Fruit fly (Drosophila melanogaster) whole organism, wandering third instar larva: ENCODE data around the gene CG4935.

ENCODE experiments used
- Abd-B ChIP-seq: fragments of >200 bp; optimal IDR thresholded peaks from 2 replicates; lab custom pipeline; 2017; ENCODE audit warnings: missing biosample characterization, missing genetic modification characterization
- CG32264 ChIP-seq: fragments of 200-800 bp; sonication (Bioruptor generic); optimal IDR thresholded peaks from 2 replicates; lab custom pipeline; 2016; ENCODE audit warnings: missing biosample characterization, missing genetic modification characterization
- CG9705 ChIP-seq: fragments of 200-800 bp; sonication (Bioruptor generic); optimal IDR thresholded peaks from 2 replicates; lab custom pipeline; 2018; ENCODE audit warnings: missing biosample characterization, mild to moderate bottlenecking, missing genetic modification characterization
- CrebA ChIP-seq: fragments of 200-800 bp; sonication (Bioruptor generic); optimal IDR thresholded peaks from 2 replicates; lab custom pipeline; 2016; ENCODE audit warnings: missing biosample characterization, mild to moderate bottlenecking, missing genetic modification characterization, borderline replicate concordance
- Dfd ChIP-seq: fragments of >200 bp; optimal IDR thresholded peaks from 2 replicates; lab custom pipeline; 2017; ENCODE audit warnings: missing biosample characterization, missing genetic modification characterization
- Dif ChIP-seq: fragments of 200-275, 200-300 bp; sonication (Bioruptor generic); optimal IDR thresholded peaks from 2 replicates; lab custom pipeline; 2018; ENCODE audit warnings: missing biosample characterization, missing genetic modification characterization; ENCODE audit not compliant: partially characterized antibody
- GATAd ChIP-seq: sonication (Bioruptor generic); optimal IDR thresholded peaks from 2 replicates; lab custom pipeline; 2016; ENCODE audit warnings: missing biosample characterization, missing genetic modification characterization
- HLH106 ChIP-seq: fragments of 200-800 bp; optimal IDR thresholded peaks from 3 replicates; lab custom pipeline; 2019; ENCODE audit warnings: missing biosample characterization, mild to moderate bottlenecking, missing genetic modification characterization, moderate library complexity
- Hnf4 ChIP-seq: fragments of 200-800 bp; sonication (Bioruptor generic); optimal IDR thresholded peaks from 2 replicates; lab custom pipeline; 2016; ENCODE audit warnings: missing biosample characterization, mild to moderate bottlenecking, missing genetic modification characterization
- Hr78 ChIP-seq: fragments of >200 bp; optimal IDR thresholded peaks from 2 replicates; lab custom pipeline; 2017; ENCODE audit warnings: missing biosample characterization, missing genetic modification characterization
- Hr83 ChIP-seq: fragments of 200-300 bp; sonication (Bioruptor generic); optimal IDR thresholded peaks from 2 replicates; lab custom pipeline; 2016; ENCODE audit warnings: missing biosample characterization, mild to moderate bottlenecking, missing genetic modification characterization, moderate library complexity; ENCODE audit not compliant: poor library complexity, severe bottlenecking
- Jra ChIP-seq: sonication (Bioruptor generic); optimal IDR thresholded peaks from 2 replicates; lab custom pipeline; 2016; ENCODE audit warnings: missing biosample characterization, missing genetic modification characterization
- Mio ChIP-seq: sonication (Bioruptor generic); optimal IDR thresholded peaks from 2 replicates; lab custom pipeline; 2016; ENCODE audit warnings: missing biosample characterization, missing genetic modification characterization
- Myc ChIP-seq: fragments of >200 bp; optimal IDR thresholded peaks from 2 replicates; lab custom pipeline; 2017
- N ChIP-seq: fragments of >200 bp; optimal IDR thresholded peaks from 2 replicates; lab custom pipeline; 2018; ENCODE audit warnings: missing biosample characterization, missing external identifiers, missing genetic modification characterization
- OdsH ChIP-seq: fragments of 200-800 bp; sonication (Bioruptor generic); optimal IDR thresholded peaks from 2 replicates; lab custom pipeline; 2016; ENCODE audit warnings: missing biosample characterization, mild to moderate bottlenecking, missing genetic modification characterization
- Rel ChIP-seq, 2 experiments: fragments of 200-800 bp; sonication (Bioruptor generic) in 1 of 2; optimal IDR thresholded peaks; 2 replicates in 1 of 2; 3 replicates in 1 of 2; lab custom pipeline; 2016 to 2019; ENCODE audit warnings: mild to moderate bottlenecking in 2 of 2, missing biosample characterization in 2 of 2, missing genetic modification characterization in 2 of 2, moderate library complexity in 1 of 2
- Sp1 ChIP-seq: fragments of 200-800 bp; sonication (Bioruptor generic); optimal IDR thresholded peaks from 3 replicates; lab custom pipeline; 2019; ENCODE audit warnings: missing biosample characterization, mild to moderate bottlenecking, missing genetic modification characterization, moderate library complexity
- Vsx2 ChIP-seq: fragments of 200-300, 225-300 bp; sonication (Bioruptor generic); optimal IDR thresholded peaks from 2 replicates; lab custom pipeline; 2018; ENCODE audit warnings: missing biosample characterization, missing genetic modification characterization; ENCODE audit not compliant: partially characterized antibody
- br ChIP-seq: fragments of 200-800 bp; sonication (Bioruptor generic); optimal IDR thresholded peaks from 2 replicates; lab custom pipeline; 2016; ENCODE audit warnings: missing biosample characterization, missing genetic modification characterization
- brk ChIP-seq: fragments of 200-800 bp; sonication (Bioruptor generic); optimal IDR thresholded peaks from 2 replicates; lab custom pipeline; 2016; ENCODE audit warnings: missing biosample characterization, mild to moderate bottlenecking, missing genetic modification characterization
- dl ChIP-seq, 2 experiments: fragments of 175-275, 200-275 bp in 1 of 2; fragments of 200-275 bp in 1 of 2; sonication (Bioruptor generic); optimal IDR thresholded peaks; lab custom pipeline; 2018; ENCODE audit warnings: mild to moderate bottlenecking in 2 of 2, missing biosample characterization in 2 of 2, missing genetic modification characterization in 2 of 2, moderate library complexity in 2 of 2; ENCODE audit not compliant: partially characterized antibody in 2 of 2, insufficient read depth in 1 of 2
- dmrt93B ChIP-seq: fragments of 200-800 bp; sonication (Bioruptor generic); optimal IDR thresholded peaks from 2 replicates; lab custom pipeline; 2018; ENCODE audit warnings: missing biosample characterization, mild to moderate bottlenecking, missing genetic modification characterization
- dsf ChIP-seq: sonication (Bioruptor generic); optimal IDR thresholded peaks from 2 replicates; lab custom pipeline; 2016; ENCODE audit warnings: missing biosample characterization, missing genetic modification characterization, borderline replicate concordance
- ey ChIP-seq: fragments of 200-800 bp; sonication (Bioruptor generic); optimal IDR thresholded peaks from 2 replicates; lab custom pipeline; 2016; ENCODE audit warnings: missing biosample characterization, missing genetic modification characterization
- foxo ChIP-seq, 2 experiments: fragments of 200-800 bp; sonication (Bioruptor generic); optimal IDR thresholded peaks; 2 replicates in 1 of 2; 3 replicates in 1 of 2; lab custom pipeline; 2016 to 2017; ENCODE audit warnings: missing biosample characterization in 2 of 2, missing genetic modification characterization in 2 of 2
- fru ChIP-seq: fragments of 200-800 bp; sonication (Bioruptor generic); optimal IDR thresholded peaks from 3 replicates; lab custom pipeline; 2016; ENCODE audit warnings: missing biosample characterization, mild to moderate bottlenecking, missing genetic modification characterization
- h ChIP-seq: fragments of 200-800 bp; sonication (Bioruptor generic); optimal IDR thresholded peaks from 3 replicates; lab custom pipeline; 2016; ENCODE audit warnings: missing biosample characterization, mild to moderate bottlenecking, missing genetic modification characterization
- jim ChIP-seq: fragments of 175-275, 200-325 bp; sonication (Bioruptor generic); optimal IDR thresholded peaks from 2 replicates; lab custom pipeline; 2016; ENCODE audit warnings: missing biosample characterization, mild to moderate bottlenecking, missing genetic modification characterization
- lola ChIP-seq: fragments of >200 bp; optimal IDR thresholded peaks from 2 replicates; lab custom pipeline; 2017; ENCODE audit warnings: missing biosample characterization, missing genetic modification characterization
- pan ChIP-seq: fragments of >200 bp; optimal IDR thresholded peaks from 2 replicates; lab custom pipeline; 2017
- psq ChIP-seq: fragments of 200-800 bp; sonication (Bioruptor generic); optimal IDR thresholded peaks from 3 replicates; lab custom pipeline; 2017; ENCODE audit warnings: missing biosample characterization, mild to moderate bottlenecking, missing genetic modification characterization, moderate library complexity
- rgr ChIP-seq: fragments of 200-800 bp; sonication (Bioruptor generic); optimal IDR thresholded peaks from 3 replicates; lab custom pipeline; 2016; ENCODE audit warnings: missing biosample characterization, mild to moderate bottlenecking, missing genetic modification characterization
- sage ChIP-seq: fragments of 200-800 bp; sonication (Bioruptor generic); optimal IDR thresholded peaks from 2 replicates; lab custom pipeline; 2016; ENCODE audit warnings: missing biosample characterization, mild to moderate bottlenecking, missing genetic modification characterization
- sv ChIP-seq: fragments of 200-800 bp; sonication (Bioruptor generic); optimal IDR thresholded peaks from 3 replicates; lab custom pipeline; 2016; ENCODE audit warnings: missing biosample characterization, missing genetic modification characterization
- tai ChIP-seq: sonication (Bioruptor generic); optimal IDR thresholded peaks from 2 replicates; lab custom pipeline; 2016; ENCODE audit warnings: missing biosample characterization, missing genetic modification characterization
- usp ChIP-seq: fragments of >200 bp; optimal IDR thresholded peaks from 2 replicates; lab custom pipeline; 2017; ENCODE audit warnings: missing biosample characterization, missing genetic modification characterization
- woc ChIP-seq: sonication (Bioruptor generic); optimal IDR thresholded peaks from 2 replicates; lab custom pipeline; 2016; ENCODE audit warnings: missing biosample characterization, mild to moderate bottlenecking, missing genetic modification characterization

CG4935 gene

dm6 chr2L:16234817-16235216 is 27.1 kb upstream of the CG4935 start:
- TF ChIP-seq brk (GFP tag; lab: Kevin White, UChicago) (no peak), dsf (GFP tag; lab: Kevin White, UChicago) (no peak), N (no peak), Hr83 (GFP tag; lab: Kevin White, UChicago) (no peak), CG9705 (no peak), Myc (no peak), Vsx2 (no peak), Mio (GFP tag; lab: Kevin White, UChicago) (no peak)

dm6 chr2L:16241639-16242038 is 20.3 kb upstream of the CG4935 start, which contains the start of gene CG42818:
Gene CG42818, plus strand, starts transcription at chr2L:16241939.
- TF ChIP-seq CrebA (GFP tag; lab: Kevin White, UChicago) = no peak
- TF ChIP-seq Sp1 (GFP tag; lab: Kevin White, UChicago) = no peak
- TF ChIP-seq fru = no peak
- TF ChIP-seq sv (GFP tag; lab: Kevin White, UChicago) = no peak
- TF ChIP-seq Dfd (GFP tag; lab: Kevin White, UChicago) = no peak
- TF ChIP-seq foxo (GFP tag; optimal IDR thresholded peaks at IDR 0.05; lab: Kevin White, UChicago) = no peak
- no peak for TF ChIP-seq Abd-B (GFP tag; lab: Kevin White, UChicago)
- no peak for TF ChIP-seq rgr (GFP tag; lab: Kevin White, UChicago)
- no peak for TF ChIP-seq Myc
- no peak for TF ChIP-seq psq (GFP tag; lab: Kevin White, UChicago)
- no peak for TF ChIP-seq lola (GFP tag; lab: Kevin White, UChicago)
- TF ChIP-seq Hnf4 (GFP tag; lab: Kevin White, UChicago) = no peak
- no peak for TF ChIP-seq Vsx2
- no peak for TF ChIP-seq HLH106 (tag; lab: Kevin White, UChicago)
- TF ChIP-seq tai (GFP tag; lab: Kevin White, UChicago) = no peak

- TF ChIP-seq CG32264 (GFP tag; lab: Kevin White, UChicago) = no peak
- TF ChIP-seq lola (GFP tag; lab: Kevin White, UChicago) = no peak
- TF ChIP-seq br (GFP tag; lab: Kevin White, UChicago) = peak; percentile 49
- no peak for TF ChIP-seq Sp1 (GFP tag; lab: Kevin White, UChicago)
- TF ChIP-seq pan (lab: Kevin White, UChicago) = no peak
- TF ChIP-seq woc = peak; percentile 42
- peak in 1 of 2 experiments; percentile 49 for TF ChIP-seq foxo (GFP tag; optimal IDR thresholded peaks at IDR 0.05; lab: Kevin White, UChicago)
- TF ChIP-seq Hnf4 (GFP tag; lab: Kevin White, UChicago) = peak; percentile 23
- TF ChIP-seq ey (GFP tag; lab: Kevin White, UChicago) = peak; percentile 60
- no peak for TF ChIP-seq Dfd (GFP tag; lab: Kevin White, UChicago)
- TF ChIP-seq Abd-B (GFP tag; lab: Kevin White, UChicago) = no peak
- TF ChIP-seq tai (GFP tag; lab: Kevin White, UChicago) = no peak
- TF ChIP-seq jim (GFP tag; lab: Kevin White, UChicago) = no peak
- peak; percentile 54 for TF ChIP-seq h (GFP tag; lab: Kevin White, UChicago)
- TF ChIP-seq HLH106 (tag; lab: Kevin White, UChicago) = no peak
- no peak for TF ChIP-seq Rel (GFP tag; optimal IDR thresholded peaks at IDR 0.05; lab: Kevin White, UChicago)
- no peak for TF ChIP-seq Rel (tag; optimal IDR thresholded peaks at IDR 0.05; lab: Kevin White, UChicago)
- TF ChIP-seq fru = peak; percentile 85
- TF ChIP-seq Vsx2 = no peak
- peak; percentile 31 for TF ChIP-seq psq (GFP tag; lab: Kevin White, UChicago)
- TF ChIP-seq CG9705 = no peak
- TF ChIP-seq dl (GFP tag; optimal IDR thresholded peaks at IDR 0.05; lab: Kevin White, UChicago; ENCODE audit: insufficient read depth in 1 of 2, partially characterized antibody in 2 of 2) = peak; percentile 43 to 77
- no peak for TF ChIP-seq sage
- no peak for TF ChIP-seq Jra (GFP tag; lab: Kevin White, UChicago)
- no peak for TF ChIP-seq Hr78
- TF ChIP-seq CrebA (GFP tag; lab: Kevin White, UChicago) = no peak
- TF ChIP-seq brk (GFP tag; lab: Kevin White, UChicago) = no peak
- TF ChIP-seq OdsH (GFP tag; lab: Kevin White, UChicago) = peak; percentile 33
- no peak for TF ChIP-seq usp (GFP tag; lab: Kevin White, UChicago)
- TF ChIP-seq sv (GFP tag; lab: Kevin White, UChicago) = peak; percentile 19
- TF ChIP-seq Dif (GFP tag; lab: Kevin White, UChicago) = peak; percentile 82
- TF ChIP-seq dmrt93B = no peak
- no peak for TF ChIP-seq GATAd (GFP tag; lab: Kevin White, UChicago)
- no peak for TF ChIP-seq Myc
- no peak for TF ChIP-seq N
- TF ChIP-seq dsf (GFP tag; lab: Kevin White, UChicago) = no peak
- TF ChIP-seq rgr (GFP tag; lab: Kevin White, UChicago) = peak; percentile 40
- TF ChIP-seq Mio (GFP tag; lab: Kevin White, UChicago) = no peak
- no peak for TF ChIP-seq Hr83 (GFP tag; lab: Kevin White, UChicago)
Measured at dm6 chr2L:16251598-16252131, 10.3 kb upstream of the CG4935 start, which contains the start of gene CG46309. Gene CG46309, minus strand, starts transcription at chr2L:16251788.
